Fruit fly (Drosophila melanogaster): Measurements from ENCODE around the gene CG33658.

- no peak for TF ChIP-seq GATAe (GFP tag; conservative IDR thresholded peaks at IDR 0.05)
- no peak for TF ChIP-seq pita (GFP tag; optimal IDR thresholded peaks at IDR 0.05)
- no peak for TF ChIP-seq psq (GFP tag; optimal IDR thresholded peaks at IDR 0.05)
- no peak for TF ChIP-seq Dbx (GFP tag; IDR thresholded peaks at IDR 0.05)
- TF ChIP-seq MTF-1 (GFP tag; optimal IDR thresholded peaks at IDR 0.05; ENCODE audit: borderline replicate concordance), result no peak
- no peak for TF ChIP-seq pfk (GFP tag; optimal IDR thresholded peaks at IDR 0.05)
- no peak for TF ChIP-seq CG17912 (GFP tag; optimal IDR thresholded peaks at IDR 0.05)
- no peak for TF ChIP-seq CG10462 (GFP tag; optimal IDR thresholded peaks at IDR 0.05)
Measured at dm6 chr3R:24863894-24864293, 22.9 kb upstream of the CG33658 start.
